Fruit fly (Drosophila melanogaster): ENCODE data around the gene Golgin104.

The Golgin104 gene

dm6 chr3L:16359795-16360194, 8.0 kb upstream of the Golgin104 start:
- TF ChIP-seq Sin3A (optimal IDR thresholded peaks at IDR 0.05) (no peak), Myc (optimal IDR thresholded peaks at IDR 0.05) (no peak), insv (optimal IDR thresholded peaks at IDR 0.05) (no peak), h (optimal IDR thresholded peaks at IDR 0.05) (no peak), psq (optimal IDR thresholded peaks at IDR 0.05) (no peak), ttk (optimal IDR thresholded peaks at IDR 0.05) (no peak)

DNA sequence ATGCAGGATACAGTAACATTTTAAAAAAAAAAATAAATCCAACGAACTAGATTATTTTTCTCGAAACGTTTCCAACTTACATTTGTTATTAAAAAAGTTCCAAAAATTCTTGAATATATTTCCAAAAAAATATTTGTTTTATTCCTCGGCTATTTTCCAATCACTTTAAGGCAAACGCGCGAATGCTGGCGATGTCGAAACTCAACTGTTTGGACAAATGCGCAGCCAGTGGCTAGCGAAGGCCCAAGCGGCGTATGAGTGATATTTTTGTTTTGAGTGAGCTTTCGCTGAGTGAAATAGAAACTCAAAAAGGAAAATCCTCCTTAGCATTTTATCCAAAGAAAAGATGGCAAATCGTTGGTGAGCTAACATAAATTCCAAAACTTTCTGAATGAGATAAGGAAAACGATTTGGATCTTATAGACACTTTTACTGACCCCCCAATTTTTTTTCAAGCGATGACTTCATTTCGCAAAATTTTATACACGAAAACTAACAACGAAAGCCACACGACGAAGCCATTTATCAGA, 7.5 kb upstream of the Golgin104 start, which contains the start of gene ringer:
Gene ringer (minus strand): TSS at position 210 of the 530 bp plus-strand sequence.
- no peak for TF ChIP-seq h (optimal IDR thresholded peaks at IDR 0.05)
- TF ChIP-seq ttk (optimal IDR thresholded peaks at IDR 0.05), result no peak
- TF ChIP-seq Sin3A (optimal IDR thresholded peaks at IDR 0.05), result no peak
- no peak for TF ChIP-seq psq (optimal IDR thresholded peaks at IDR 0.05)
- no peak for TF ChIP-seq Myc (optimal IDR thresholded peaks at IDR 0.05)
- no peak for TF ChIP-seq insv (optimal IDR thresholded peaks at IDR 0.05)

DNA sequence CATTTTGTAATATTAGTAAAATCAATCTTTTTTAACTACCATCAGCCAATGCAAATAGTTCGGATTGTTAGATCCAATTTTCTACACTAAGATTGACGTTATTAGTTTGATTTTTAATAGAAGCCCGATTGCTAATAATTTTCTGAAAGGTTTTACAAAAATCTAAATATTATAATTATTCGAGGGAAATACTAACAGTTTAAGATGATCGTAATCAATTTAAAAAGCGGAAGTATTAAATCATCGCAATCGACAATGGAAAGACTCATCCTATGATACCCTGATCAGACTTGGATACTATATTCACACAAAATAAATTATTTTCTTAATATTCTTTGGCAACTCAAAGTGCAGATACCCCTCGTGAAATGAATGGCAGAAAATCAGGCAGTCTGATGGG, 6.1 kb upstream of the Golgin104 start:
- TF ChIP-seq ttk (optimal IDR thresholded peaks at IDR 0.05), result no peak
- TF ChIP-seq Myc (optimal IDR thresholded peaks at IDR 0.05), result no peak
- no peak for TF ChIP-seq h (optimal IDR thresholded peaks at IDR 0.05)
- TF ChIP-seq insv (optimal IDR thresholded peaks at IDR 0.05), result no peak
- no peak for TF ChIP-seq psq (optimal IDR thresholded peaks at IDR 0.05)

DNA sequence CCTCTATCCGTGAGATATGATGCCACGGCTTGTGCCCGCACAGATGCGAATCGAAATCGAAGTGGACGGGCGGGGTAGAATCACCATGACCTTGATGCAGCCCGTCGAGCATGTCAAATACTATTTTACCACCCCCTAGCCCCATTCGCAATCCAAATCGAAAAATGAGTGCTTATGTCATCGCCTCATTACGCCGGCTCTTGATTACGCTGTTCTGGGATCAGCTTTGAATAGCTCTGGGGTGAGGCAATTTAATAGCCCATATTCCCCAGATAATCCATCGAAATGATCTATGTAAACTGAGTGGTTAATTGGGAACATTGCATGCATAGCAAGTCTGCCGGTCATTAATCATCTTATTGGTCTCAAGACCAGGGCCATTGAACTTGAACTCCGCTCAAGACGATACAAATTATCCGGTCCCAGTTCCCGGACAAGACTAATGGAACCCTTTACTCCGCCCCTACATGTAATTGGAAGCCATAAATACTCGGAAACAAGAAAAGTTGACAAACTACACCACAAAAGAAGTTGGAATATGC, 5.5 kb upstream of the Golgin104 start:
- TF ChIP-seq h (optimal IDR thresholded peaks at IDR 0.05) (no peak), Myc (optimal IDR thresholded peaks at IDR 0.05) (no peak), insv (optimal IDR thresholded peaks at IDR 0.05) (no peak), psq (optimal IDR thresholded peaks at IDR 0.05) (no peak), Sin3A (optimal IDR thresholded peaks at IDR 0.05) (no peak), ttk (optimal IDR thresholded peaks at IDR 0.05) (no peak)

DNA sequence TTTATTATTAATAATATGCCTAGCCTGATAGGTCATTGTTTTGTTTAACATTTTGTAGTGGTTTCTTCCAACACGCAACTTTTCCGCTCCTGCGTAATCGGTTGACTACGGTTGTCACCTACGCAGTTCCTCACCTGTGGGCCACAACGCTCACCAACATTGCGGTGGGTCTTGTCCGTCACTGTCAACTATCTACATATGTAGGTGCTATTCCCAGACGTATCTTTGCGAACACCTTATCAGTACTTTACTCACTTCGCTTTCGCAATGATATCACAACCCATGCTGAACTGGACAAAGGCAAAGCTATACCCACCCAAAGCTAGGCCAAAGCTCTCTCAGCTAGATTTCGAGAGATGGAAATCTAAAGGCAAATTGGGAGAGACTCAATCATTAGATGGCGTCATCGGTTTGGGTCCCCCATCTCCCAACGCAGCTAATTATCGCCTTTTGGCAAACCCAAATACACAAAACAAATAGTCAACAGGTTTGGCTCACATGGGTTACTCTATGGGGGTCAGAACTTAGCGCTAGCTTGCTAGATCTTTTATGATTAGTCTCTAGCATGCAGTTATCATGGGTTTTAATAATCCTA, 4.5 kb upstream of the Golgin104 start:
- TF ChIP-seq ttk (optimal IDR thresholded peaks at IDR 0.05), result no peak
- no peak for TF ChIP-seq psq (optimal IDR thresholded peaks at IDR 0.05)
- TF ChIP-seq Sin3A (optimal IDR thresholded peaks at IDR 0.05), result no peak
- no peak for TF ChIP-seq insv (optimal IDR thresholded peaks at IDR 0.05)
- no peak for TF ChIP-seq Myc (optimal IDR thresholded peaks at IDR 0.05)
- no peak for TF ChIP-seq h (optimal IDR thresholded peaks at IDR 0.05)

DNA sequence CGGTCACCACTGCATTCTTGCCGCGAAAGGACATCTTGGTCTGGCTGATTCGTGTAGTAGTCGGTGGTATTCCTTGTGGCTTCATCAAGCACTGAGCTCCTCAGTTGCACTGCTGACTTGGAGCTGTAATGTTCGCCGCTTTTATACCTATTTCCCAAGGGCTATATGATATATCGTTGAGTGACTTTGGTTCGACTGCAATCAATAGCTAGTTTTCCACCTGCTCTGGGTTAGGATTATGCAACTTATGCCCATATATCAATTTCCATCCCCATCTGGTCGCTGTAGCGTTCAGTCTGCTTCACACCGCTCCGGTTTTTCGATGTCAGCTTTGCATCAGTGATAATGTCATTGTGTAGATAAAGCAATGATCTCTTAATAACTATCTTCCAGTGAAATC, 2.4 kb upstream of the Golgin104 start, which contains the start of gene Pdh:
Gene Pdh (minus strand): TSS at position 101 of the 400 bp plus-strand sequence.
- TF ChIP-seq ttk (optimal IDR thresholded peaks at IDR 0.05), result no peak
- no peak for TF ChIP-seq Myc (optimal IDR thresholded peaks at IDR 0.05)
- no peak for TF ChIP-seq insv (optimal IDR thresholded peaks at IDR 0.05)
- TF ChIP-seq h (optimal IDR thresholded peaks at IDR 0.05), result no peak
- TF ChIP-seq Sin3A (optimal IDR thresholded peaks at IDR 0.05), result no peak
- no peak for TF ChIP-seq psq (optimal IDR thresholded peaks at IDR 0.05)

dm6 chr3L:16349686-16350085, 2.1 kb downstream of the Golgin104 start:
- TF ChIP-seq Myc (optimal IDR thresholded peaks at IDR 0.05) (no peak), ttk (optimal IDR thresholded peaks at IDR 0.05) (no peak), insv (optimal IDR thresholded peaks at IDR 0.05) (no peak), h (optimal IDR thresholded peaks at IDR 0.05) (no peak), psq (optimal IDR thresholded peaks at IDR 0.05) (no peak), Sin3A (optimal IDR thresholded peaks at IDR 0.05) (no peak)

DNA sequence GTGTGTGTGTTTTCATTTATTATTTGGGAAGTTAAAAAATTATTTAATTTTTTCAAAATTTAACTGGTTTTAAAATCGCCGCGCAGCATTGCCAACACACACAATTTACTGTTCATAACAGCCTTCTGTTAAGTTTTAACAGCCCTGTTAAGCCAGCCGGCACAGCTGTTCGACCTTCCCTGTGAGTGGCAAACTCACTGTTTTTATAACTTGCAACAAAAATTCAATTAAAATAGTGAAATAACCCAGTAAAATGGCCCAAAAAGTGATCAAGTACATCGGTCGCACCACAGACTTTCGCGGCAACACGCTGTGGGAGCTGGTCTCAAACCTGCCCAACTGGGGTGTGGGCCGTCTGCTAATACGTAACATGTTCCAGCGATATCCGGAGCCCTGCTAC, 3.8 kb downstream of the Golgin104 start, which contains the start of gene mRpS34:
Gene mRpS34 (plus strand): TSS at position 161 of the 400 bp plus-strand sequence.
- TF ChIP-seq ttk (optimal IDR thresholded peaks at IDR 0.05) (no peak), h (optimal IDR thresholded peaks at IDR 0.05) (no peak), psq (optimal IDR thresholded peaks at IDR 0.05) (no peak), insv (optimal IDR thresholded peaks at IDR 0.05) (no peak), Sin3A (optimal IDR thresholded peaks at IDR 0.05) (no peak), Myc (optimal IDR thresholded peaks at IDR 0.05) (no peak)

- TF ChIP-seq h (optimal IDR thresholded peaks at IDR 0.05) (no peak), Sin3A (optimal IDR thresholded peaks at IDR 0.05) (no peak), Myc (optimal IDR thresholded peaks at IDR 0.05) (no peak), ttk (optimal IDR thresholded peaks at IDR 0.05) (no peak), insv (optimal IDR thresholded peaks at IDR 0.05) (no peak), psq (optimal IDR thresholded peaks at IDR 0.05) (no peak)
Observed at dm6 chr3L:16346023-16346422, 5.7 kb downstream of the Golgin104 start, which contains the start of gene CG33257. Gene CG33257 (plus strand): TSS chr3L:16346323.

DNA sequence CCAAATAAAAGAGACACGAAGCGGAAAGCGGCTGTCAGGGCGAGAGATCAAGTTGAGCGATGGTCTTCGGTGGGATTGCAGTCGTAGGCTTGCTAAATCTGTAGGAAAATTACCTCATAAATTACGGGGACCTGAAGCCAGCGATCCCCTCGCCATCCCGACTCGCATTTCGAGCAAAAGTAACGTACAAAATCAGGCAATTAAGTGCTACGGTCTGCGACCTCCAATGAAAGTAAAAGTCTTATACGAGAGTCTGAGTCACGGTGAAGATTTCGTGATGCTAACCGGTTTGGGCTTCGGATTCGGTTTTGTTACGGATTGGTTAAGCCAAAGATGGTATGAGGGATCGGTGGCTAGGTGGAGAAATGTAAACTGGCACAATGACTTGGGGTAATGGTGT, 11.9 kb downstream of the Golgin104 start:
- TF ChIP-seq insv (optimal IDR thresholded peaks at IDR 0.05) (no peak), ttk (optimal IDR thresholded peaks at IDR 0.05) (no peak), Myc (optimal IDR thresholded peaks at IDR 0.05) (no peak), psq (optimal IDR thresholded peaks at IDR 0.05) (no peak)

DNA sequence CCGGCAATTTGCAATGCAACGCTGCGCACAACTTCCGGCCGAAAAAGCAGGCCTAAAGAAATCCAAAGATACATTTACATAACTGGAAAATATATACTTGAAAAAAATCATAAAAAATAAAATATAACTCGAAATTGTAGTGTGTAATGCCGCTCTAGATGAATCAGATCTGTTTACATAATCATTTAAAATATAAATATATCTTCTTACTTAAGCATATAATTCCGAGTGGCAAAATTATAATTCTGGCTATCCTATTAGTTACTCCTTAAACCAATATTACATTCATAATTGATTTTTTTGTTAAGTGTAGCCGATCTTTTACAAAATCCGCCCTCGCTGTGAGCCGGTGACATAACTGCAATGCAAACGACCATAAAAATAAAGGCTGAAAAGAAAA, 12.3 kb downstream of the Golgin104 start:
- TF ChIP-seq ttk (optimal IDR thresholded peaks at IDR 0.05), result no peak
- TF ChIP-seq psq (optimal IDR thresholded peaks at IDR 0.05), result no peak
- TF ChIP-seq Sin3A (optimal IDR thresholded peaks at IDR 0.05), result no peak
- no peak for TF ChIP-seq insv (optimal IDR thresholded peaks at IDR 0.05)
- TF ChIP-seq Myc (optimal IDR thresholded peaks at IDR 0.05), result no peak
- TF ChIP-seq h (optimal IDR thresholded peaks at IDR 0.05), result no peak

DNA sequence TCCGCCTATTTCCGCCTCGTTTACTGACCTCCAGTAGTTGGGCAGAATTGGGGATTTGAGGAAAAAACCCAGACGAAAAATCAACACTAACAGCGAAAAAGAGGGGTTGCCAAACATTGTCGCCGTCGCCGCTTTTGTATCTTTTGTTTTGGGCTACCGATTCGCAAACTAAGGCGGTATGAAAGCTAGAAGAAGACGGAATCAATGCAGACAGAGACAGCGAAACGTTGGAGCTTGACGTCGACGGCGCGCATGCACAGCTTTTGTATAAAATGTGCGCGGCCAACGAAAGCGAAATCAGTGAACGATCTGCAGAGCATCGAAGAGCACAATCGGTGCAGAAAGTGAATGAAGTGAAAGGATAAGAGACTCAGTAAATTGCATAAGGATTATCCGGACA, 13.0 kb downstream of the Golgin104 start, which contains the start of gene CG4998:
Gene CG4998 (plus strand): TSS at position 301 of the 400 bp plus-strand sequence.
- TF ChIP-seq insv (optimal IDR thresholded peaks at IDR 0.05) (no peak), psq (optimal IDR thresholded peaks at IDR 0.05) (no peak), Sin3A (optimal IDR thresholded peaks at IDR 0.05) (no peak), Myc (optimal IDR thresholded peaks at IDR 0.05) (no peak), h (optimal IDR thresholded peaks at IDR 0.05) (no peak), ttk (optimal IDR thresholded peaks at IDR 0.05) (no peak)

Measured in Kc167 (cell line).